Worm (Caenorhabditis elegans): Measurements from ENCODE around the gene W07G1.7.

DNA sequence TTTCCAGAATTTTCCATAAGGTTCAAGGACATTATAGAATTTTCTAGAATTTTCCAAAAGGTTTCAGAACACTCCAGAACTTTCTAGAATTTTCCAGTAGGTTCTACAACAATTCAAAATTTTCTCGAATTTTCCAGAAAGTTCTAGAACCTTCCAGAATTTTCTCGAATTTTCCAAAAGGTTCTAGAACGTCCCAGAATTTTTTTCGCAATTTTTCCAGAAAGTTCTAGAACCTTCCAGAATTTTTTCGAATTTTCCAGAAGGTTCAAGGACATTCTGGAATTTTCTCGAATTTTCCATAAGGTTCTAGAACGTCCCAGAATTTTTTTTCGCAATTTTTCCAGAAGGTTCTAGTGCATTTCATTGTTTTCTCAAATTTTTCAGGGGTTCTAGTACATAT is 11.6 kb upstream of the W07G1.7 start:
- no peak for TF ChIP-seq ceh-45 (GFP tag; IDR thresholded peaks at IDR 0.05)
- no peak for TF ChIP-seq sdc-2 (tag; optimal IDR thresholded peaks at IDR 0.05)
- TF ChIP-seq gmeb-2 (tag; optimal IDR thresholded peaks at IDR 0.05), result no peak
- TF ChIP-seq lin-11 (tag; optimal IDR thresholded peaks at IDR 0.05), result no peak
- TF ChIP-seq pqm-1 (tag; optimal IDR thresholded peaks at IDR 0.05), result no peak
- no peak for TF ChIP-seq ama-1 (optimal IDR thresholded peaks at IDR 0.05)
- no peak for TF ChIP-seq unc-55 (GFP tag; optimal IDR thresholded peaks at IDR 0.05)
- no peak for TF ChIP-seq nhr-232 (tag; optimal IDR thresholded peaks at IDR 0.05)
- no peak for TF ChIP-seq ets-4 (tag; optimal IDR thresholded peaks at IDR 0.05)
- no peak for TF ChIP-seq mec-3 (tag; optimal IDR thresholded peaks at IDR 0.05; ENCODE audit: borderline replicate concordance)
- TF ChIP-seq elt-2 (tag; optimal IDR thresholded peaks at IDR 0.05), result no peak

Data from whole organism, late embryonic.